Fruit fly (Drosophila melanogaster) whole organism, adult: ENCODE results near the gene RpS27A.

Source experiments
- CG11617 ChIP-seq: fragments of 200-800 bp; sonication (Bioruptor generic); optimal IDR thresholded peaks from 2 replicates; lab custom pipeline; 2017; ENCODE audit warnings: mild to moderate bottlenecking, missing biosample characterization, missing genetic modification reagents, missing genetic modification characterization
- CG12768 ChIP-seq: fragments of 200-800 bp; sonication (Bioruptor generic); optimal IDR thresholded peaks from 2 replicates; lab custom pipeline; 2017; ENCODE audit warnings: missing biosample characterization, missing genetic modification characterization, mild to moderate bottlenecking, moderate library complexity, missing genetic modification reagents
- CG14711 ChIP-seq: fragments of 200-800 bp; sonication (Bioruptor generic); optimal IDR thresholded peaks from 2 replicates; lab custom pipeline; 2018; ENCODE audit warnings: missing biosample characterization, mild to moderate bottlenecking, missing genetic modification characterization, moderate library complexity
- CG1620 ChIP-seq: fragments of 200-800 bp; sonication (Bioruptor generic); optimal IDR thresholded peaks from 2 replicates; lab custom pipeline; 2016; ENCODE audit warnings: missing biosample characterization, missing genetic modification characterization
- CG33017 ChIP-seq: fragments of 200-800 bp; sonication (Bioruptor generic); optimal IDR thresholded peaks from 2 replicates; lab custom pipeline; 2018; ENCODE audit warnings: missing biosample characterization, mild to moderate bottlenecking, missing genetic modification characterization, moderate library complexity
- CG5204 ChIP-seq: fragments of 200-800 bp; sonication (Bioruptor generic); optimal IDR thresholded peaks from 2 replicates; lab custom pipeline; 2016; ENCODE audit warnings: missing biosample characterization, missing genetic modification characterization
- CG7045 ChIP-seq: fragments of 200-800 bp; sonication (Bioruptor generic); optimal IDR thresholded peaks from 2 replicates; lab custom pipeline; 2017; ENCODE audit warnings: missing biosample characterization, mild to moderate bottlenecking, missing genetic modification characterization
- CG7101 ChIP-seq: fragments of 200-800 bp; sonication (Bioruptor generic); optimal IDR thresholded peaks from 2 replicates; lab custom pipeline; 2018; ENCODE audit warnings: missing biosample characterization, mild to moderate bottlenecking, missing genetic modification characterization, moderate library complexity
- Clk ChIP-seq: fragments of 200-800 bp; sonication (Bioruptor generic); optimal IDR thresholded peaks from 2 replicates; lab custom pipeline; 2017; ENCODE audit warnings: missing biosample characterization, missing genetic modification characterization
- Crg-1 ChIP-seq: fragments of 200-800 bp; sonication (Bioruptor generic); optimal IDR thresholded peaks from 2 replicates; lab custom pipeline; 2016; ENCODE audit warnings: missing biosample characterization, missing genetic modification characterization
- Hr96 ChIP-seq: fragments of 200-800 bp; sonication (Bioruptor generic); optimal IDR thresholded peaks from 2 replicates; lab custom pipeline; 2016; ENCODE audit warnings: missing biosample characterization, missing genetic modification characterization
- Mnt ChIP-seq: fragments of 200-800 bp; sonication (Bioruptor generic); optimal IDR thresholded peaks from 2 replicates; lab custom pipeline; 2016; ENCODE audit warnings: missing biosample characterization, mild to moderate bottlenecking, missing genetic modification characterization
- bab1 ChIP-seq: fragments of 200-800 bp; sonication (Bioruptor generic); optimal IDR thresholded peaks from 3 replicates; lab custom pipeline; 2019; ENCODE audit warnings: missing biosample characterization, mild to moderate bottlenecking, missing genetic modification characterization, moderate library complexity
- cic ChIP-seq: fragments of 200-800 bp; sonication (Bioruptor generic); optimal IDR thresholded peaks from 2 replicates; lab custom pipeline; 2017; ENCODE audit warnings: missing biosample characterization, mild to moderate bottlenecking, missing genetic modification characterization, moderate library complexity
- cnc ChIP-seq, 2 experiments: fragments of >200 bp; optimal IDR thresholded peaks; 2 replicates each; lab custom pipeline; 2017
- kay ChIP-seq: fragments of 200-800 bp; sonication (Bioruptor generic); peaks from one replicate; lab custom pipeline; 2016; ENCODE audit warnings: missing biosample characterization, missing genetic modification characterization, borderline replicate concordance
- ovo ChIP-seq: fragments of 200-800 bp; sonication (Bioruptor generic); optimal IDR thresholded peaks from 2 replicates; lab custom pipeline; 2016; ENCODE audit warnings: missing biosample characterization, missing genetic modification characterization
- pad ChIP-seq: fragments of 200-800 bp; sonication (Bioruptor generic); optimal IDR thresholded peaks from 3 replicates; lab custom pipeline; 2017; ENCODE audit warnings: missing biosample characterization, missing genetic modification characterization, mild to moderate bottlenecking, moderate library complexity, missing genetic modification reagents
- tj ChIP-seq: fragments of 200-800 bp; sonication (Bioruptor generic); optimal IDR thresholded peaks from 3 replicates; lab custom pipeline; 2017; ENCODE audit warnings: missing biosample characterization, mild to moderate bottlenecking, missing genetic modification characterization, moderate library complexity
- toe ChIP-seq: fragments of 200-800 bp; sonication (Bioruptor generic); optimal IDR thresholded peaks from 2 replicates; lab custom pipeline; 2016; ENCODE audit warnings: missing biosample characterization, missing genetic modification characterization

The RpS27A gene

dm6 chr2L:10375464-10376236, 32.5 kb upstream of the RpS27A start, which contains the start of the genes CG33303 and dpr19:
Gene CG33303, minus strand, starts transcription at chr2L:10375757.
Gene dpr19, plus strand, starts transcription at chr2L:10376168.
- TF ChIP-seq Clk (GFP tag; lab: Kevin White, UChicago) (no peak), CG1620 (GFP tag; lab: Kevin White, UChicago) (no peak), tj (GFP tag; lab: Kevin White, UChicago) (peak; percentile 40), CG5204 (GFP tag; lab: Kevin White, UChicago) (no peak), cic (GFP tag; lab: Kevin White, UChicago) (peak; percentile 38), Mnt (peak; percentile 13), CG12768 (peak; percentile 29), CG7045 (GFP tag; lab: Kevin White, UChicago) (peak; percentile 63), CG11617 (GFP tag; lab: Kevin White, UChicago) (peak; percentile 73), ovo (GFP tag; lab: Kevin White, UChicago) (peak; percentile 8), toe (no peak), kay (no peak), pad (GFP tag; lab: Kevin White, UChicago) (no peak), CG33017 (tag; lab: Kevin White, UChicago) (peak; percentile 79), CG7101 (tag; lab: Kevin White, UChicago) (peak; percentile 74), Crg-1 (no peak), bab1 (GFP tag; lab: Kevin White, UChicago) (peak; percentile 38), CG14711 (peak; percentile 70)

- TF ChIP-seq CG11617 (GFP tag; lab: Kevin White, UChicago) (no peak), pad (GFP tag; lab: Kevin White, UChicago) (no peak), ovo (GFP tag; lab: Kevin White, UChicago) (no peak), CG5204 (GFP tag; lab: Kevin White, UChicago) (no peak), Clk (GFP tag; lab: Kevin White, UChicago) (no peak), tj (GFP tag; lab: Kevin White, UChicago) (no peak), Crg-1 (no peak), kay (no peak), CG7045 (GFP tag; lab: Kevin White, UChicago) (no peak), CG33017 (tag; lab: Kevin White, UChicago) (no peak), CG14711 (no peak)
Observed at dm6 chr2L:10376276-10376675, 31.9 kb upstream of the RpS27A start.

DNA sequence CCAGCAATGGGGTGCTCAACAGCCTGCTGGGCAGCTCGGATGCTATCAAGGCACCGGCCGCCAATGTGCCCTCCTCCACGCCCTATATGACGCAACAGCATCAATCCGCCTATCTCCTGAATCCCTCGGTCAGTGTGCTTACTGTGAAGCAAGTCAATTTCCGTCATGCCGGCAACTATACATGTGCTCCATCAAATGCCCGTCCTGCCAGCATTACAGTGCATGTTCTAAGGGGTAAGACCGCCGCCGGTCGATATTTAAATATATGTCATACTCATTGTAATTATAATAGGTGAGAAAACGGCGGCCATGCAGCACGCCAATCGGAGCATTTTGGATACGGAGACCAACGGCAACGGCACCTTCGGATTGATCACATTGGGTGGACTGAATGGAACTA, 29.5 kb upstream of the RpS27A start:
- TF ChIP-seq CG7045 (GFP tag; lab: Kevin White, UChicago), result no peak
- TF ChIP-seq tj (GFP tag; lab: Kevin White, UChicago), result no peak
- TF ChIP-seq CG5204 (GFP tag; lab: Kevin White, UChicago), result no peak
- no peak for TF ChIP-seq CG12768
- TF ChIP-seq cic (GFP tag; lab: Kevin White, UChicago), result no peak
- no peak for TF ChIP-seq Crg-1
- TF ChIP-seq pad (GFP tag; lab: Kevin White, UChicago), result no peak
- no peak for TF ChIP-seq kay
- TF ChIP-seq Hr96 (GFP tag; lab: Kevin White, UChicago), result no peak
- no peak for TF ChIP-seq toe
- TF ChIP-seq Clk (GFP tag; lab: Kevin White, UChicago), result no peak
- no peak for TF ChIP-seq bab1 (GFP tag; lab: Kevin White, UChicago)
- no peak for TF ChIP-seq Mnt
- TF ChIP-seq CG7101 (tag; lab: Kevin White, UChicago), result no peak
- no peak for TF ChIP-seq CG14711
- TF ChIP-seq ovo (GFP tag; lab: Kevin White, UChicago), result no peak
- TF ChIP-seq CG1620 (GFP tag; lab: Kevin White, UChicago), result no peak
- TF ChIP-seq CG33017 (tag; lab: Kevin White, UChicago), result no peak
- no peak for TF ChIP-seq CG11617 (GFP tag; lab: Kevin White, UChicago)

- peak; percentile 15 for TF ChIP-seq bab1 (GFP tag; lab: Kevin White, UChicago)
- no peak for TF ChIP-seq CG7045 (GFP tag; lab: Kevin White, UChicago)
- no peak for TF ChIP-seq tj (GFP tag; lab: Kevin White, UChicago)
- no peak for TF ChIP-seq CG33017 (tag; lab: Kevin White, UChicago)
Observed at dm6 chr2L:10379865-10380264, 28.3 kb upstream of the RpS27A start, which contains the start of gene gny. Gene gny, plus strand, starts transcription at chr2L:10380103.

DNA sequence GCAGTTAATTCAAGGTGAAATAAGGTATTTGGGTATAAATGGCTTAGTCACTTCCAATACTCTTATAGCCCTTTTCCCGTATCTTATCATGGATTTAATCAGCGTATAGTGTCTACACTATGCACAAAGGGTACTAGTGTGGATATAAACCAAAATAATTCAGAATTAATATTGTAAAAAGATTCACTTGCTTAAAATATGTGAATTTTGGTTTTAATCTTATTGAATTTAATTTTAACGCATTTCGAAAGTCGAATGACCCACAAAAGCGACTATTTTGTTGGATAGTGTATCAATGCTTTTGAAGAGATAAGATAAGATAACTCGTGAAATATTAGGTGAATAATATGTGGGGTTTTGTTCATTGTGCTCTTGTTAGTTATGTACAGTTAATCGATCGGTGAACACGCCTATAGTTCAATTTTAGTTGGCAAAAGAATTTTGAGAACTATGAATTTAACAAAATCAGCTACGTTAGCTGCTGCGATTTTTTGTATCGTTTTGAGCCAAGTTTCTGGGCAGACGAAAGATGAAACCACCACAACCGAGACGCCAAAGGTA, 26.2 kb upstream of the RpS27A start, which contains the start of gene CG5096:
Gene CG5096 (plus strand): TSS at position 374 of the 561 bp plus-strand sequence.
- TF ChIP-seq CG33017 (tag; lab: Kevin White, UChicago) (peak; percentile 96), CG5204 (GFP tag; lab: Kevin White, UChicago) (no peak), Mnt (peak; percentile 56), Crg-1 (peak; percentile 55), bab1 (GFP tag; lab: Kevin White, UChicago) (no peak), kay (peak; percentile 97), CG14711 (peak; percentile 90), tj (GFP tag; lab: Kevin White, UChicago) (peak; percentile 46), CG11617 (GFP tag; lab: Kevin White, UChicago) (peak; percentile 92), Clk (GFP tag; lab: Kevin White, UChicago) (peak; percentile 63), CG7045 (GFP tag; lab: Kevin White, UChicago) (peak; percentile 82), CG7101 (tag; lab: Kevin White, UChicago) (peak; percentile 96), pad (GFP tag; lab: Kevin White, UChicago) (peak; percentile 71), cic (GFP tag; lab: Kevin White, UChicago) (peak; percentile 86), CG12768 (peak; percentile 92), CG1620 (GFP tag; lab: Kevin White, UChicago) (no peak), toe (no peak), Hr96 (GFP tag; lab: Kevin White, UChicago) (no peak), ovo (GFP tag; lab: Kevin White, UChicago) (no peak), cnc (optimal IDR thresholded peaks at IDR 0.05; lab: Kevin White, UChicago) (peak in 1 of 2 experiments; percentile 27)
